Worm (Caenorhabditis elegans): Measurements from ENCODE around the gene T22E5.1.

ce11 chrX:6429552-6429951 lies 16.9 kb downstream of the T22E5.1 start:
- TF ChIP-seq ceh-36 (tag; optimal IDR thresholded peaks at IDR 0.05) (no peak), B0310.2 (tag; optimal IDR thresholded peaks at IDR 0.05) (no peak), aly-1 (tag; optimal IDR thresholded peaks at IDR 0.05) (no peak), ceh-13 (GFP tag; optimal IDR thresholded peaks at IDR 0.05) (no peak), tbx-37 (GFP tag; conservative IDR thresholded peaks at IDR 0.05) (no peak), hmg-4 (GFP tag; optimal IDR thresholded peaks at IDR 0.05) (no peak), sea-1 (GFP tag; conservative IDR thresholded peaks at IDR 0.05) (no peak), flt-1 (GFP tag; IDR thresholded peaks at IDR 0.05) (no peak), ama-1 (optimal IDR thresholded peaks at IDR 0.05) (no peak), F13C5.2 (tag; optimal IDR thresholded peaks at IDR 0.05) (no peak), hmbx-1 (tag; optimal IDR thresholded peaks at IDR 0.05) (no peak), scrt-1 (GFP tag; IDR thresholded peaks at IDR 0.05) (no peak)

Data from whole organism, early embryonic.